Worm (Caenorhabditis elegans): Measurements from ENCODE around the gene C23H5.11.

C23H5.11 gene

DNA sequence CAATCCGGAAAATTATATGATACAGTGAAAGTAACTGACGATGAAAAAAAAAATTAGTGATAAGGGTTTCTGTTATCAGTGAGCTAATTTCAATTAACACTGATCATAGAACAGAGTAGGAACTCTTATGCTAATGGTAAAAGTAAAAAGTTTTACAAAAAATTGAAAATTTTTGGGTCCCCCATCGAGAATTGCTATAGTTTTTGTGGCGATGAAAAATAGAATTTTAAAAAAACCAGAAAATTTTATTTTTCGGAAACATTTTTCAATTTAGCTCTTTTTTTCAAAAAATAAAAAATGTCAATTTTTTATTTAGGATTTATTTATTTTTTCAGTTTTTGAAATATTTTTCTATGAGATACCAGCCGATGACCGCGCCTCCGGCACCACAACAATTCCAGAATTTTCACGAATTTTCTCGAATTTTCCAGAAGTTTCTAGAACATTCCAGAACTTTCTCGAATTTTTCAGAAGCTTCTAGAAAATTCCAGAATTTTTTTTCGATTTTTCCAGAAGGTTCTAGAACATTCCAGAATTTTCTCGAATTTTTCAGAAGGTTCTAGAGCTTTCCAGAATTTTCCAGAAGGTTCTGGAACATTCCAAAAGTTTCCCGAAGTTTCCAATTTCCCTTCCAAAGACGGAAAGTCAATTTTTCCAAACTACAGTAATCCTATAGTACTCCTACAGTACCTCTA lies 13.8 kb upstream of the C23H5.11 start, which contains the start of gene C23H5.8:
Gene C23H5.8 (minus strand): TSS at position 51 of the 695 bp plus-strand sequence.
- TF ChIP-seq flh-1 (GFP tag; optimal IDR thresholded peaks at IDR 0.05), result no peak
- no peak for TF ChIP-seq drap-1 (GFP tag; optimal IDR thresholded peaks at IDR 0.05)
- TF ChIP-seq sptf-1 (tag; optimal IDR thresholded peaks at IDR 0.05), result no peak
- no peak for TF ChIP-seq ceh-43 (GFP tag; optimal IDR thresholded peaks at IDR 0.05)
- TF ChIP-seq hlh-1 (tag; optimal IDR thresholded peaks at IDR 0.05), result no peak
- no peak for TF ChIP-seq nhr-12 (tag; optimal IDR thresholded peaks at IDR 0.05)
- no peak for TF ChIP-seq lin-13 (tag; optimal IDR thresholded peaks at IDR 0.05)
- TF ChIP-seq nhr-28 (tag; optimal IDR thresholded peaks at IDR 0.05), result no peak
- TF ChIP-seq ztf-11 (tag; optimal IDR thresholded peaks at IDR 0.05), result no peak
- no peak for TF ChIP-seq elt-1 (tag; optimal IDR thresholded peaks at IDR 0.05; ENCODE audit: borderline replicate concordance, insufficient read depth)
- no peak for TF ChIP-seq ces-1 (GFP tag; optimal IDR thresholded peaks at IDR 0.05)
- TF ChIP-seq sem-2 (GFP tag; optimal IDR thresholded peaks at IDR 0.05), result no peak
- no peak for TF ChIP-seq lin-32 (GFP tag; optimal IDR thresholded peaks at IDR 0.05)
- no peak for TF ChIP-seq unc-62 (GFP tag; optimal IDR thresholded peaks at IDR 0.05)
- TF ChIP-seq mep-1 (tag; optimal IDR thresholded peaks at IDR 0.05), result no peak
- no peak for TF ChIP-seq nhr-76 (tag; optimal IDR thresholded peaks at IDR 0.05)
- TF ChIP-seq ceh-39 (tag; optimal IDR thresholded peaks at IDR 0.05), result no peak
- TF ChIP-seq mab-5 (tag; optimal IDR thresholded peaks at IDR 0.05), result no peak
- no peak for TF ChIP-seq elt-3 (tag; optimal IDR thresholded peaks at IDR 0.05)

DNA sequence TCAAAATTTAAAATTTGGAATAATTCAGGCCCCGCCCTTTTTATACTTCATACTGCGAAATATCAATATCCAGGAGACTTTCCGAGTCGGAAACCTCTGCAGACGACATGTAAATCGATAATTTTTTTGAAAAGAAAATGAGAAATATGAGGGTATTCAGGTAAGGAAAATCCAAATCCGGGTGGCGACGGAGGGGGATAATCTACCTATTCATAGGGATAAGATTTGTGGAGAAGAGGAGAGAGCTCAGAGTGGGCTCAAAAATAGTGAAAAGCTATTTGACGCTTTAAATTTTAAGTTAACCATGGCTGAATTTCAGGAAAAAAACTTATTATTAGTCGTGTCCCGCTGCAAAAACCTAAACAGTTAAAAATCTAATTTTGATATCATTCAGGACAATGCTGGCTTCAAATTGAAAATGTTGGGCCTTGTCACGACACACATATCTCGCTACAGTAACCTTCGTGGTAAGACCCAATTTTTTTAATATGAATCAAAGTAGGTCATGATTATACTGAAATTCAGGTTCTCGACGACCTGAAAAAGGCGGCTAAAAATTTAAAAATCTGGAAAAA lies 11.7 kb upstream of the C23H5.11 start, which contains the start of gene che-6:
Gene che-6 (minus strand): TSS at position 109 of the 575 bp plus-strand sequence.
- no peak for TF ChIP-seq M03D4.4 (tag; optimal IDR thresholded peaks at IDR 0.05)
- no peak for TF ChIP-seq flh-1 (GFP tag; optimal IDR thresholded peaks at IDR 0.05)
- TF ChIP-seq bed-3 (GFP tag; optimal IDR thresholded peaks at IDR 0.05), result no peak
- TF ChIP-seq drap-1 (GFP tag; optimal IDR thresholded peaks at IDR 0.05), result no peak
- no peak for TF ChIP-seq hlh-1 (tag; optimal IDR thresholded peaks at IDR 0.05)

DNA sequence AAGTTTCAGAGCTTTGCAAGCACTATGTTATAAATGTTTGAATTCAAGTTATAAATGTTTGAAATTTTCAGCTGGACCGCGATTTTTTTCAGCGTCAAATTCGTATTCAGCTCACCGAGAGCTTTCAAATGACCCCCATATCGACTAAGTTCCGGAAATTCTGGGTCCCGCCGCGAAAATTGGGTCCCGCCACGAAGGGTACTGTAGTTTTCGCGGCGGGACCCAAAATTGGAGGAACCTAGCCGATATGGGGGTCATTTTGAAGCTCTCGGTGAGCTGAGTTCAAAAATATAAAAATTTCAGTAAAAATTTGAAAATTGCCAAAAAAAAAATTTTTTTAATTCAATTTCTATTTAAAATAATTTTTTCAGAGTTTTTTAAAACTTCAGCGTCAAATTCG lies 7.0 kb upstream of the C23H5.11 start:
- TF ChIP-seq mls-2 (tag; optimal IDR thresholded peaks at IDR 0.05) (no peak), elt-1 (tag; optimal IDR thresholded peaks at IDR 0.05; ENCODE audit: borderline replicate concordance, insufficient read depth) (no peak), nhr-237 (tag; optimal IDR thresholded peaks at IDR 0.05) (no peak), zip-8 (tag; optimal IDR thresholded peaks at IDR 0.05) (no peak), lin-32 (GFP tag; optimal IDR thresholded peaks at IDR 0.05) (no peak), lin-13 (tag; optimal IDR thresholded peaks at IDR 0.05) (no peak), ceh-43 (GFP tag; optimal IDR thresholded peaks at IDR 0.05) (no peak), unc-39 (tag; optimal IDR thresholded peaks at IDR 0.05) (no peak), nhr-28 (tag; optimal IDR thresholded peaks at IDR 0.05) (no peak), snpc-4 (tag; optimal IDR thresholded peaks at IDR 0.05) (no peak), sptf-1 (tag; optimal IDR thresholded peaks at IDR 0.05) (no peak), hlh-1 (tag; optimal IDR thresholded peaks at IDR 0.05) (no peak), sem-2 (GFP tag; optimal IDR thresholded peaks at IDR 0.05) (no peak), lsy-2 (tag; optimal IDR thresholded peaks at IDR 0.05) (no peak)

DNA sequence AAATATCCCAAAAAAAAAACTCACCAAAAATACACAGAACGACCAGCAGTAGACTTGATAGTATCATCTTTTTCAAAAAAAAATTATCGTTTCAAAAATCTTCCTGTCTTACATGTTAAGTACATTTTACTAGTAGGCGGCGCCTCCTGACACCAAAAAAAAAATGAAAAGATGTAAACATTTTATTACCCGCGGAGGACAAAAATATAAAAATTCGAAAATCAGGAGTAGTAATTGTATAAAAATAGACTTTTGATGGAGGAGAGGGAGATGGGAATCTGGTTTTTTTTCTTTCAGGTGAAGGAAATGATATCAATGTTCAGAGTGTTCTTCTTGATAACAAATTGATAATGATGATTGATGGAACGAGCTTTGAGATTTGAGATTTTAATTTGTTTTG lies 3.1 kb upstream of the C23H5.11 start, which contains the start of gene C23H5.15:
Gene C23H5.15 (minus strand): TSS at position 101 of the 400 bp plus-strand sequence.
- TF ChIP-seq nhr-2 (tag; optimal IDR thresholded peaks at IDR 0.05) (no peak), ceh-43 (GFP tag; optimal IDR thresholded peaks at IDR 0.05) (no peak), lsy-2 (tag; optimal IDR thresholded peaks at IDR 0.05) (no peak), sptf-1 (tag; optimal IDR thresholded peaks at IDR 0.05) (no peak), unc-120 (tag; optimal IDR thresholded peaks at IDR 0.05; ENCODE audit: poor library complexity, severe bottlenecking) (no peak), nhr-12 (tag; optimal IDR thresholded peaks at IDR 0.05) (no peak), M03D4.4 (tag; optimal IDR thresholded peaks at IDR 0.05) (no peak), cnd-1 (tag; optimal IDR thresholded peaks at IDR 0.05) (no peak), ceh-83 (GFP tag; optimal IDR thresholded peaks at IDR 0.05) (no peak)

DNA sequence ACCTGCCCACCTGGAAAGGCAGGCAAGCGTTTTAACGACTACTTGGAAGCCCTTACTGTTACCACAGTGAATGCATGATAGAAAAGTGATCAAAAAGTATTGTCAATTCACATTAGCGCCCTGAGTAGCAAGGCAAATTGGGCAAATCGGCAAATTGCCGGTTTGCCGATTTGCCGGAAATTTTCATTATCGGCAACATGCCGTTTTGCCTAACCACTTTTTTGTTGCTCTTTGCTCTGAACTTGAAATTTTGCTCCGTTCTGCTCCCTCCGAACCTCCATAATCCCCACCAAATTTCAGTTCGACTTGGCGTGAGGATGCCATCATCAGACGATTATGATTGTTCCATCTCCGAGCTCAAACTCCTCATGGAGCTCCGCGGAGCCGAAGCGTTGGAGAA lies 15.9 kb downstream of the C23H5.11 start, which contains the start of gene mca-2:
Gene mca-2 (plus strand): TSS at position 301 of the 400 bp plus-strand sequence.
- TF ChIP-seq lin-13 (tag; optimal IDR thresholded peaks at IDR 0.05), result no peak
- no peak for TF ChIP-seq nhr-237 (tag; optimal IDR thresholded peaks at IDR 0.05)
- TF ChIP-seq flh-1 (GFP tag; optimal IDR thresholded peaks at IDR 0.05), result no peak
- no peak for TF ChIP-seq nhr-28 (tag; optimal IDR thresholded peaks at IDR 0.05)
- no peak for TF ChIP-seq nhr-2 (tag; optimal IDR thresholded peaks at IDR 0.05)
- TF ChIP-seq elt-1 (tag; optimal IDR thresholded peaks at IDR 0.05; ENCODE audit: borderline replicate concordance, insufficient read depth), result no peak
- TF ChIP-seq unc-120 (tag; optimal IDR thresholded peaks at IDR 0.05; ENCODE audit: poor library complexity, severe bottlenecking), result no peak
- TF ChIP-seq nhr-76 (tag; optimal IDR thresholded peaks at IDR 0.05), result no peak
